Worm (Caenorhabditis elegans): ENCODE measurements around the gene hot-8.

ce11 chrX:1216833-1217232 is 36.7 kb downstream of the hot-8 start:
- TF ChIP-seq ama-1 (optimal IDR thresholded peaks at IDR 0.05) (no peak), B0310.2 (tag; optimal IDR thresholded peaks at IDR 0.05) (no peak), tbx-11 (GFP tag; IDR thresholded peaks at IDR 0.05) (no peak), hnd-1 (tag; optimal IDR thresholded peaks at IDR 0.05) (no peak), ets-7 (tag; optimal IDR thresholded peaks at IDR 0.05) (no peak), F13C5.2 (tag; optimal IDR thresholded peaks at IDR 0.05) (no peak), ceh-13 (GFP tag; optimal IDR thresholded peaks at IDR 0.05) (no peak), tra-4 (tag; optimal IDR thresholded peaks at IDR 0.05) (no peak), tbx-37 (GFP tag; conservative IDR thresholded peaks at IDR 0.05) (no peak), pes-1 (GFP tag; IDR thresholded peaks at IDR 0.05) (no peak), scrt-1 (GFP tag; IDR thresholded peaks at IDR 0.05) (no peak), hmbx-1 (tag; optimal IDR thresholded peaks at IDR 0.05) (no peak), ceh-36 (tag; optimal IDR thresholded peaks at IDR 0.05) (no peak), sea-1 (GFP tag; conservative IDR thresholded peaks at IDR 0.05) (no peak)
